Fruit fly (Drosophila melanogaster): ENCODE data around the gene Gagr.

Gene Gagr

dm6 chr3L:16411566-16411965 lies 17.2 kb downstream of the Gagr start, which contains the start of gene fax (continued):
- peak; percentile 52 for TF ChIP-seq trem (tag; optimal IDR thresholded peaks at IDR 0.05)
- TF ChIP-seq CG9876 (GFP tag; optimal IDR thresholded peaks at IDR 0.05), result no peak
- TF ChIP-seq CG17829 (tag; optimal IDR thresholded peaks at IDR 0.05), result peak; percentile 81
- peak; percentile 49 for TF ChIP-seq ewg (GFP tag; optimal IDR thresholded peaks at IDR 0.05)
- TF ChIP-seq CG12299 (tag; optimal IDR thresholded peaks at IDR 0.05), result peak; percentile 14
- TF ChIP-seq Dp (GFP tag; optimal IDR thresholded peaks at IDR 0.05), result peak; percentile 67
- TF ChIP-seq Nf-YB (GFP tag; optimal IDR thresholded peaks at IDR 0.05), result peak; percentile 39
- no peak for TF ChIP-seq gem (tag; optimal IDR thresholded peaks at IDR 0.05)
- peak; percentile 41 for TF ChIP-seq CG10979 (tag; optimal IDR thresholded peaks at IDR 0.05)
- no peak for TF ChIP-seq CG18476 (GFP tag; optimal IDR thresholded peaks at IDR 0.05)
- peak; percentile 66 for TF ChIP-seq CG1603 (tag; optimal IDR thresholded peaks at IDR 0.05)
- TF ChIP-seq run (tag; optimal IDR thresholded peaks at IDR 0.05), result peak; percentile 12
- TF ChIP-seq Hsf (GFP tag; optimal IDR thresholded peaks at IDR 0.05), result no peak
- peak; percentile 5 for TF ChIP-seq CG10654 (GFP tag; optimal IDR thresholded peaks at IDR 0.05)
- no peak for TF ChIP-seq CG10462 (GFP tag; optimal IDR thresholded peaks at IDR 0.05)
- no peak for TF ChIP-seq CG1024 (GFP tag; IDR thresholded peaks at IDR 0.05)
- TF ChIP-seq dan (GFP tag; IDR thresholded peaks at IDR 0.05), result no peak
- TF ChIP-seq CG14710 (tag; optimal IDR thresholded peaks at IDR 0.05), result peak; percentile 87
- peak in 1 of 2 experiments; percentile 35 for TF ChIP-seq Pdp1 (GFP tag; optimal IDR thresholded peaks at IDR 0.05)
- peak; percentile 9 for TF ChIP-seq CG4854 (GFP tag; optimal IDR thresholded peaks at IDR 0.05)
- TF ChIP-seq CG9817 (tag; optimal IDR thresholded peaks at IDR 0.05), result no peak
- TF ChIP-seq CrebB (tag; optimal IDR thresholded peaks at IDR 0.05), result peak; percentile 36
- no peak for TF ChIP-seq CG13775 (GFP tag; optimal IDR thresholded peaks at IDR 0.05)
- no peak for TF ChIP-seq bcd (GFP tag; optimal IDR thresholded peaks at IDR 0.05)
- TF ChIP-seq CTCF (GFP tag; optimal IDR thresholded peaks at IDR 0.05), result no peak
- TF ChIP-seq CG1647 (GFP tag; optimal IDR thresholded peaks at IDR 0.05), result no peak
- peak; percentile 45 for TF ChIP-seq CG34376 (GFP tag; optimal IDR thresholded peaks at IDR 0.05)
- TF ChIP-seq Dll (GFP tag; IDR thresholded peaks at IDR 0.05; ENCODE audit: partially characterized antibody), result peak; percentile 23; the same call in 2 of the 4 replicates
- TF ChIP-seq CG12744 (GFP tag; optimal IDR thresholded peaks at IDR 0.05), result no peak
- TF ChIP-seq CG10543 (GFP tag; optimal IDR thresholded peaks at IDR 0.05), result peak; percentile 31
- TF ChIP-seq Lpt (GFP tag; optimal IDR thresholded peaks at IDR 0.05), result no peak
- TF ChIP-seq CG10565 (GFP tag; optimal IDR thresholded peaks at IDR 0.05), result no peak
- no peak for TF ChIP-seq CG2889 (GFP tag; IDR thresholded peaks at IDR 0.05)
- peak; percentile 3 for TF ChIP-seq twi (tag; optimal IDR thresholded peaks at IDR 0.05)
- TF ChIP-seq CG16815 (GFP tag; optimal IDR thresholded peaks at IDR 0.05), result no peak
- TF ChIP-seq CG13287 (GFP tag; IDR thresholded peaks at IDR 0.05; ENCODE audit: partially characterized antibody), result peak; percentile 30; the same call in 1 of the 2 replicates
- no peak for TF ChIP-seq hth (optimal IDR thresholded peaks at IDR 0.05)
- TF ChIP-seq esg (GFP tag; conservative IDR thresholded peaks at IDR 0.05), result no peak
- TF ChIP-seq mam (GFP tag; optimal IDR thresholded peaks at IDR 0.05), result no peak
- TF ChIP-seq CG4617 (GFP tag; optimal IDR thresholded peaks at IDR 0.05; ENCODE audit: borderline replicate concordance), result no peak
- TF ChIP-seq Gug (GFP tag; IDR thresholded peaks at IDR 0.05), result no peak
- no peak for TF ChIP-seq CG8478 (optimal IDR thresholded peaks at IDR 0.05)
- peak; percentile 12 for TF ChIP-seq pfk (GFP tag; optimal IDR thresholded peaks at IDR 0.05)
- TF ChIP-seq row (GFP tag; IDR thresholded peaks at IDR 0.05), result peak; percentile 46; the same call in 1 of the 3 replicates
- peak; percentile 55 for TF ChIP-seq bbx (GFP tag; IDR thresholded peaks at IDR 0.05; ENCODE audit: partially characterized antibody)
- TF ChIP-seq CG4730 (GFP tag; IDR thresholded peaks at IDR 0.05), result no peak
- TF ChIP-seq Dip2 (GFP tag; IDR thresholded peaks at IDR 0.05), result no peak
- no peak for TF ChIP-seq B-H2 (GFP tag; optimal IDR thresholded peaks at IDR 0.05)
- TF ChIP-seq crc (GFP tag; optimal IDR thresholded peaks at IDR 0.05), result no peak
- TF ChIP-seq CG18262 (tag; optimal IDR thresholded peaks at IDR 0.05), result peak; percentile 4
- peak; percentile 79 for TF ChIP-seq E2f2 (GFP tag; IDR thresholded peaks at IDR 0.05)
- TF ChIP-seq CG14441 (GFP tag; IDR thresholded peaks at IDR 0.05), result no peak

Data from whole organism, embryonic.